Worm (Caenorhabditis elegans) whole organism, mixed stage, embryonic: ENCODE data around the gene C36C5.14.

ENCODE experiments used
- M03D4.4 ChIP-seq: sonication (generic microtip); optimal IDR thresholded peaks from 2 replicates; lab custom pipeline; 2017; ENCODE audit warnings: mild to moderate bottlenecking, missing genetic modification characterization, missing compliant biosample characterization
- ceh-39 ChIP-seq: fragments of 150-350 bp; optimal IDR thresholded peaks from 2 replicates; lab custom pipeline; 2014; ENCODE audit warnings: missing biosample characterization, missing genetic modification characterization
- cnd-1 ChIP-seq: fragments of 200-800 bp; sonication (Bioruptor generic); optimal IDR thresholded peaks from 2 replicates; lab custom pipeline; 2018; ENCODE audit warnings: mild to moderate bottlenecking, missing genetic modification characterization, missing compliant biosample characterization
- drap-1 ChIP-seq: fragments of 200-800 bp; sonication (Bioruptor generic); optimal IDR thresholded peaks from 3 replicates; lab custom pipeline; 2018; ENCODE audit warnings: mild to moderate bottlenecking, missing genetic modification characterization, missing compliant biosample characterization
- elt-1 ChIP-seq: sonication (generic microtip); optimal IDR thresholded peaks from 2 replicates; lab custom pipeline; 2017; ENCODE audit warnings: missing genetic modification characterization, mild to moderate bottlenecking, missing compliant biosample characterization, antibody characterized with exemption, moderate library complexity, borderline replicate concordance; ENCODE audit not compliant: insufficient read depth
- elt-3 ChIP-seq: fragments of 150-350 bp; optimal IDR thresholded peaks from 2 replicates; lab custom pipeline; 2014; ENCODE audit warnings: missing biosample characterization, missing genetic modification characterization
- flh-1 ChIP-seq: fragments of 200-800 bp; sonication (Bioruptor generic); optimal IDR thresholded peaks from 2 replicates; lab custom pipeline; 2018; ENCODE audit warnings: mild to moderate bottlenecking, missing genetic modification characterization, moderate library complexity, missing compliant biosample characterization
- ham-2 ChIP-seq: fragments of 200-800 bp; sonication (Bioruptor generic); optimal IDR thresholded peaks from 2 replicates; lab custom pipeline; 2018; ENCODE audit warnings: mild to moderate bottlenecking, missing genetic modification characterization, missing compliant biosample characterization
- hlh-1 ChIP-seq: fragments of 150-350 bp; optimal IDR thresholded peaks from 2 replicates; lab custom pipeline; 2014; ENCODE audit warnings: missing biosample characterization, missing genetic modification reagents, missing genetic modification characterization
- lin-13 ChIP-seq: fragments of 150-350 bp; optimal IDR thresholded peaks from 2 replicates; lab custom pipeline; 2014; ENCODE audit warnings: missing biosample characterization, missing genetic modification characterization
- mls-2 ChIP-seq: sonication (generic microtip); optimal IDR thresholded peaks from 2 replicates; lab custom pipeline; 2016; ENCODE audit warnings: mild to moderate bottlenecking, missing genetic modification characterization, moderate library complexity, missing compliant biosample characterization
- nhr-12 ChIP-seq: fragments of 150-350 bp; optimal IDR thresholded peaks from 2 replicates; lab custom pipeline; 2014; ENCODE audit warnings: missing biosample characterization, missing genetic modification characterization
- nhr-2 ChIP-seq: fragments of 150-350 bp; optimal IDR thresholded peaks from 2 replicates; lab custom pipeline; 2014; ENCODE audit warnings: missing biosample characterization, missing genetic modification characterization
- nhr-237 ChIP-seq: fragments of 150-350 bp; optimal IDR thresholded peaks from 2 replicates; lab custom pipeline; 2014; ENCODE audit warnings: missing biosample characterization, missing genetic modification characterization
- nhr-28 ChIP-seq: fragments of 150-350 bp; optimal IDR thresholded peaks from 2 replicates; lab custom pipeline; 2014; ENCODE audit warnings: missing biosample characterization, missing genetic modification characterization
- nhr-76 ChIP-seq: sonication (generic microtip); optimal IDR thresholded peaks from 2 replicates; lab custom pipeline; 2017; ENCODE audit warnings: missing biosample characterization, missing genetic modification characterization
- pha-4 ChIP-seq: fragments of 150-350 bp; optimal IDR thresholded peaks from 2 replicates; lab custom pipeline; 2018; ENCODE audit warnings: missing biosample characterization, missing genetic modification reagents, missing genetic modification characterization
- sem-2 ChIP-seq: fragments of 200-800 bp; sonication (Bioruptor generic); optimal IDR thresholded peaks from 2 replicates; lab custom pipeline; 2018; ENCODE audit warnings: mild to moderate bottlenecking, missing genetic modification characterization, missing compliant biosample characterization
- snpc-4 ChIP-seq: fragments of 150-350 bp; optimal IDR thresholded peaks from 2 replicates; lab custom pipeline; 2014; ENCODE audit warnings: missing biosample characterization, missing genetic modification characterization
- sptf-1 ChIP-seq: sonication (generic microtip); optimal IDR thresholded peaks from 2 replicates; lab custom pipeline; 2017; ENCODE audit warnings: mild to moderate bottlenecking, missing genetic modification characterization, moderate library complexity, missing compliant biosample characterization
- tbx-8 ChIP-seq: fragments of 200-800 bp; sonication (Bioruptor generic); optimal IDR thresholded peaks from 2 replicates; lab custom pipeline; 2018; ENCODE audit warnings: mild to moderate bottlenecking, missing genetic modification characterization, moderate library complexity, missing compliant biosample characterization
- unc-120 ChIP-seq: sonication (generic microtip); optimal IDR thresholded peaks from 2 replicates; lab custom pipeline; 2017; ENCODE audit warnings: missing genetic modification characterization, missing compliant biosample characterization; ENCODE audit not compliant: poor library complexity, severe bottlenecking
- unc-62 ChIP-seq: fragments of 150-350 bp; optimal IDR thresholded peaks from 2 replicates; lab custom pipeline; 2014; ENCODE audit warnings: missing biosample characterization, missing genetic modification reagents, missing genetic modification characterization
- ztf-11 ChIP-seq: fragments of 150-350 bp; optimal IDR thresholded peaks from 2 replicates; lab custom pipeline; 2014; ENCODE audit warnings: missing biosample characterization, missing genetic modification characterization

Gene C36C5.14

ce11 chrV:3122403-3122802 is 42.9 kb downstream of the C36C5.14 start:
- TF ChIP-seq unc-62 (GFP tag; lab: Kevin White, UChicago) (no peak), M03D4.4 (tag; lab: Kevin White, UChicago) (no peak), tbx-8 (no peak), pha-4 (tag; lab: Kevin White, UChicago) (no peak), cnd-1 (tag; lab: Kevin White, UChicago) (no peak), nhr-2 (no peak)

ce11 chrV:3121743-3122142 is 43.6 kb downstream of the C36C5.14 start, which contains the start of gene srt-56:
srt-56 (minus strand) TSS chrV:3121843.
- TF ChIP-seq snpc-4 (tag; lab: Kevin White, UChicago) (no peak), flh-1 (GFP tag; lab: Kevin White, UChicago) (no peak), nhr-237 (tag; lab: Kevin White, UChicago) (no peak), unc-120 (tag; lab: Kevin White, UChicago) (no peak), hlh-1 (tag; lab: Kevin White, UChicago) (no peak), elt-3 (tag; lab: Kevin White, UChicago) (no peak)

- TF ChIP-seq lin-13 (tag; lab: Kevin White, UChicago) (no peak), nhr-12 (tag; lab: Kevin White, UChicago) (no peak), drap-1 (no peak), nhr-237 (tag; lab: Kevin White, UChicago) (no peak), M03D4.4 (tag; lab: Kevin White, UChicago) (no peak), sptf-1 (tag; lab: Kevin White, UChicago) (no peak), tbx-8 (no peak), sem-2 (GFP tag; lab: Kevin White, UChicago) (no peak), nhr-76 (tag; lab: Kevin White, UChicago) (no peak), elt-1 (tag; lab: Kevin White, UChicago) (no peak), mls-2 (no peak), nhr-2 (no peak), ztf-11 (no peak), ham-2 (GFP tag; lab: Kevin White, UChicago) (no peak)
- TF ChIP-seq, all 35 proteins: peak for 0
These were observed 46.2 kb downstream of the C36C5.14 start for ce11 chrV:3119185-3119584.

ce11 chrV:3118167-3118566 is 47.2 kb downstream of the C36C5.14 start, which contains the start of gene clec-210:
clec-210 (plus strand) TSS chrV:3118377.
- no peak for TF ChIP-seq ceh-39 (tag; lab: Kevin White, UChicago)

ce11 chrV:3114973-3115372 is 50.4 kb downstream of the C36C5.14 start, which contains the start of gene Y73C8C.3:
Y73C8C.3 (plus strand) TSS chrV:3115273.
- TF ChIP-seq flh-1 (GFP tag; lab: Kevin White, UChicago) = no peak
- TF ChIP-seq nhr-28 (tag; lab: Kevin White, UChicago) = no peak
